Worm (Caenorhabditis elegans): Measurements from ENCODE around the gene R07E5.4.

The R07E5.4 gene

ce11 chrIII:4395857-4396256 lies 1.3 kb downstream of the R07E5.4 start:
- TF ChIP-seq elt-2 (tag; optimal IDR thresholded peaks at IDR 0.05) = no peak
- TF ChIP-seq fos-1 (tag; optimal IDR thresholded peaks at IDR 0.05) = no peak
- no peak for TF ChIP-seq C04F5.9 (tag; optimal IDR thresholded peaks at IDR 0.05)
- no peak for TF ChIP-seq sup-37 (GFP tag; optimal IDR thresholded peaks at IDR 0.05)
- no peak for TF ChIP-seq lir-3 (tag; optimal IDR thresholded peaks at IDR 0.05; ENCODE audit: poor library complexity)
- no peak for TF ChIP-seq nhr-11 (tag; optimal IDR thresholded peaks at IDR 0.05)
- TF ChIP-seq xbp-1 (tag; optimal IDR thresholded peaks at IDR 0.05) = no peak
- TF ChIP-seq snu-23 (GFP tag; optimal IDR thresholded peaks at IDR 0.05) = no peak
- no peak for TF ChIP-seq rnt-1 (tag; optimal IDR thresholded peaks at IDR 0.05)
- TF ChIP-seq ets-5 (GFP tag; IDR thresholded peaks at IDR 0.05) = no peak
- TF ChIP-seq nhr-71 (tag; optimal IDR thresholded peaks at IDR 0.05) = no peak
- no peak for TF ChIP-seq mdl-1 (tag; optimal IDR thresholded peaks at IDR 0.05)
- TF ChIP-seq nhr-85 (tag) = no peak
- no peak for TF ChIP-seq nhr-12 (tag; optimal IDR thresholded peaks at IDR 0.05)
- no peak for TF ChIP-seq efl-1 (optimal IDR thresholded peaks at IDR 0.05)
- TF ChIP-seq efl-1 (GFP tag; optimal IDR thresholded peaks at IDR 0.05 in 1 of 2) = no peak
- no peak for TF ChIP-seq C16A3.4 (tag; optimal IDR thresholded peaks at IDR 0.05)
- TF ChIP-seq ztf-4 (tag; optimal IDR thresholded peaks at IDR 0.05) = no peak

DNA sequence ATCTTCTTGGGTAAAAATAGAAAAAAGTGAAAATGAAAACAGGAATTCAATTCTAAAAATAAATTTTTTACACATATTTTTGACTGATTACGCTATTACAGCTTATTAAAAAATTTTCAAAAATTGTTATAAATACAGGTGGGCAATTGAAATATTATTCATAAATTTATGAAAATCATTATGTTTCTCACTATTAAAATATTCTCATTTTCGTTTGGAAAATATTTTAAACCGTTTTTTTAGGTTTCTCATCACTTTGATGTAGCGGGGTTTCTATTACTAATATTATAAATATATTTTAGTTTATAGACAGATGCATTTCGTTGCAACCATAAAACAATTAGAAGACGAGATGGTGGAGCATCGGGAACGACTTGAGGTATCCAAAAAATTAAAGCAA lies 2.5 kb downstream of the R07E5.4 start, which contains the start of gene R07E5.5:
Gene R07E5.5 (plus strand): TSS at position 301 of the 400 bp plus-strand sequence.
- TF ChIP-seq lsy-2 (tag; optimal IDR thresholded peaks at IDR 0.05) (no peak), snu-23 (GFP tag; optimal IDR thresholded peaks at IDR 0.05) (no peak), skn-1 (tag; optimal IDR thresholded peaks at IDR 0.05) (no peak)

ce11 chrIII:4398463-4398862 lies 3.9 kb downstream of the R07E5.4 start, which contains the start of gene R07E5.6:
Gene R07E5.6, plus strand, starts transcription at chrIII:4398763.
- TF ChIP-seq efl-1 (optimal IDR thresholded peaks at IDR 0.05) = no peak
- peak in 1 of 2 experiments; percentile 37 for TF ChIP-seq efl-1 (GFP tag; optimal IDR thresholded peaks at IDR 0.05 in 1 of 2)
- no peak for TF ChIP-seq lsy-2 (tag; optimal IDR thresholded peaks at IDR 0.05)
- no peak for TF ChIP-seq sup-37 (GFP tag; optimal IDR thresholded peaks at IDR 0.05)

- TF ChIP-seq vab-15 (tag; optimal IDR thresholded peaks at IDR 0.05) (no peak), dsc-1 (tag; optimal IDR thresholded peaks at IDR 0.05) (no peak), ceh-82 (tag; optimal IDR thresholded peaks at IDR 0.05) (no peak), tlp-1 (tag; optimal IDR thresholded peaks at IDR 0.05) (no peak), nhr-12 (tag; optimal IDR thresholded peaks at IDR 0.05) (no peak), lin-39 (tag; optimal IDR thresholded peaks at IDR 0.05) (no peak), lin-14 (GFP tag; optimal IDR thresholded peaks at IDR 0.05) (no peak), nhr-90 (tag; optimal IDR thresholded peaks at IDR 0.05; ENCODE audit: poor library complexity) (no peak), nhr-19 (GFP tag; conservative IDR thresholded peaks at IDR 0.05) (no peak), zip-4 (GFP tag; optimal IDR thresholded peaks at IDR 0.05) (no peak), pqm-1 (tag; optimal IDR thresholded peaks at IDR 0.05) (no peak), mep-1 (tag; optimal IDR thresholded peaks at IDR 0.05) (no peak), dpl-1 (GFP tag; optimal IDR thresholded peaks at IDR 0.05) (no peak), lin-13 (GFP tag; optimal IDR thresholded peaks at IDR 0.05) (no peak), efl-3 (GFP tag; optimal IDR thresholded peaks at IDR 0.05) (no peak), aha-1 (tag; optimal IDR thresholded peaks at IDR 0.05) (no peak), ztf-4 (tag; optimal IDR thresholded peaks at IDR 0.05) (no peak), egl-27 (tag; optimal IDR thresholded peaks at IDR 0.05) (no peak), pax-3 (tag; optimal IDR thresholded peaks at IDR 0.05) (no peak), zag-1 (tag; optimal IDR thresholded peaks at IDR 0.05) (no peak)
These were observed 6.5 kb downstream of the R07E5.4 start, which contains the start of gene R07E5.15 for ce11 chrIII:4401142-4401541. Gene R07E5.15, plus strand, starts transcription at chrIII:4401442.

All from whole organism, L1 larva.